Fruit fly (Drosophila melanogaster) Kc167 (cell line): ENCODE results near the gene CG7368.

Source experiments
- Myc ChIP-seq: fragments of >200 bp; optimal IDR thresholded peaks from 2 replicates; lab custom pipeline; 2017; ENCODE audit warnings: missing external identifiers
- Sin3A ChIP-seq: fragments of >200 bp; optimal IDR thresholded peaks from 2 replicates; lab custom pipeline; 2018; ENCODE audit warnings: missing external identifiers
- h ChIP-seq: fragments of >200 bp; optimal IDR thresholded peaks from 3 replicates; lab custom pipeline; 2018; ENCODE audit warnings: missing external identifiers
- insv ChIP-seq: fragments of >200 bp; optimal IDR thresholded peaks from 3 replicates; lab custom pipeline; 2018; ENCODE audit warnings: missing external identifiers
- psq ChIP-seq: fragments of >200 bp; optimal IDR thresholded peaks from 2 replicates; lab custom pipeline; 2017; ENCODE audit warnings: missing external identifiers
- ttk ChIP-seq: sonication (Bioruptor generic); optimal IDR thresholded peaks from 2 replicates; lab custom pipeline; 2017; ENCODE audit warnings: missing external identifiers

- no peak for TF ChIP-seq psq (lab: Kevin White, UChicago)
- TF ChIP-seq Sin3A (lab: Kevin White, UChicago), result no peak
- no peak for TF ChIP-seq Myc
- TF ChIP-seq h (lab: Kevin White, UChicago), result no peak
- TF ChIP-seq insv, result no peak
- TF ChIP-seq ttk, result no peak
Observed at dm6 chr3L:11648410-11648809, 51.4 kb downstream of the CG7368 start, which contains the start of the genes RIOK1 and Polr3H.
